Fruit fly (Drosophila melanogaster) whole organism, embryonic: ENCODE data around the gene gce.
A peak's percentile ranks its signal among the peaks of the same experiment; 100 is the strongest.

Experiments
- Atf6 ChIP-seq: fragments of 200-800 bp; sonication (Bioruptor generic); IDR thresholded peaks from 2 replicates; pipeline ENCODE4 v1.3.6; 2022; ENCODE audit warnings: missing biosample characterization, missing genetic modification characterization
- Awh ChIP-seq: fragments of 200-800 bp; sonication (Bioruptor generic); IDR thresholded peaks from 2 replicates; pipeline ENCODE4, ENCODE4 v1.3.6; 2022; ENCODE audit warnings: missing biosample characterization, missing genetic modification characterization
- Bteb2 ChIP-seq: fragments of 200-800 bp; sonication (Bioruptor generic); optimal IDR thresholded peaks from 2 replicates; lab custom pipeline; 2016; ENCODE audit warnings: missing biosample characterization, missing genetic modification characterization
- CG10565 ChIP-seq: fragments of 200-800 bp; sonication (Bioruptor generic); optimal IDR thresholded peaks from 3 replicates; lab custom pipeline; 2016; ENCODE audit warnings: missing biosample characterization, mild to moderate bottlenecking, missing genetic modification characterization
- CG10979 ChIP-seq: fragments of 200-800 bp; sonication (Bioruptor generic); optimal IDR thresholded peaks from 2 replicates; lab custom pipeline; 2018; ENCODE audit warnings: missing biosample characterization, mild to moderate bottlenecking, missing genetic modification characterization, moderate library complexity
- CG11696 ChIP-seq: fragments of 200-800 bp; sonication (Bioruptor generic); IDR thresholded peaks from 2 replicates; pipeline ENCODE4 v1.3.6; 2022; ENCODE audit warnings: missing biosample characterization, missing genetic modification characterization
- CG14014 ChIP-seq: fragments of 200-800 bp; sonication (Bioruptor generic); IDR thresholded peaks from 2 replicates; pipeline ENCODE4 v1.3.6; 2022; ENCODE audit warnings: missing biosample characterization, missing genetic modification characterization
- CG14667 ChIP-seq: fragments of 200-800 bp; sonication (Bioruptor generic); IDR thresholded peaks from 2 replicates; pipeline ENCODE4 v1.3.6; 2022; ENCODE audit warnings: missing biosample characterization, missing genetic modification characterization
- CG15073 ChIP-seq: fragments of 200-800 bp; sonication (Bioruptor generic); optimal IDR thresholded peaks from 2 replicates; lab custom pipeline; 2016; ENCODE audit warnings: missing biosample characterization, missing genetic modification characterization
- CG2678 ChIP-seq: fragments of 200-800 bp; sonication (Bioruptor generic); optimal IDR thresholded peaks from 3 replicates; lab custom pipeline; 2019; ENCODE audit warnings: missing biosample characterization, mild to moderate bottlenecking, missing genetic modification characterization, moderate library complexity
- CG32772 ChIP-seq: fragments of 200-800 bp; sonication (Bioruptor generic); IDR thresholded peaks from 2 replicates; pipeline ENCODE4 v1.3.6; 2022; ENCODE audit warnings: missing biosample characterization, missing genetic modification characterization
- CG3281 ChIP-seq: fragments of 200-800 bp; sonication (Bioruptor generic); optimal IDR thresholded peaks from 3 replicates; lab custom pipeline; 2017; ENCODE audit warnings: missing biosample characterization, mild to moderate bottlenecking, missing genetic modification characterization
- CG6791 ChIP-seq: fragments of 200-800 bp; sonication (Bioruptor generic); IDR thresholded peaks from 3 replicates; pipeline ENCODE4 v1.3.6; 2022; ENCODE audit warnings: missing biosample characterization, missing genetic modification characterization; ENCODE audit not compliant: partially characterized antibody
- CG6854 ChIP-seq: fragments of 200-800 bp; sonication (Bioruptor generic); optimal IDR thresholded peaks from 3 replicates; lab custom pipeline; 2017; ENCODE audit warnings: missing biosample characterization, mild to moderate bottlenecking, missing genetic modification characterization
- CG7271 ChIP-seq: fragments of 200-800 bp; sonication (Bioruptor generic); optimal IDR thresholded peaks from 2 replicates; lab custom pipeline; 2018; ENCODE audit warnings: missing biosample characterization, mild to moderate bottlenecking, missing genetic modification characterization, moderate library complexity
- CG8290 ChIP-seq, 3 experiments: fragments of 200-800 bp; sonication (Bioruptor generic); optimal IDR thresholded peaks; 2 replicates each; lab custom pipeline; 2016 to 2019; ENCODE audit warnings: missing biosample characterization in 3 of 3, missing genetic modification characterization in 3 of 3, mild to moderate bottlenecking in 2 of 3, moderate library complexity in 1 of 3
- D19A ChIP-seq: fragments of 200-800 bp; optimal IDR thresholded peaks from 3 replicates; lab custom pipeline; 2019; ENCODE audit warnings: missing biosample characterization, mild to moderate bottlenecking, missing genetic modification characterization, moderate library complexity
- Drgx ChIP-seq: fragments of 200-800 bp; sonication (Bioruptor generic); IDR thresholded peaks from 2 replicates; pipeline ENCODE4 v1.3.6; 2022; ENCODE audit warnings: missing biosample characterization, missing genetic modification characterization
- HLH3B ChIP-seq: fragments of 200-800 bp; sonication (Bioruptor generic); IDR thresholded peaks from 2 replicates; pipeline ENCODE4 v1.3.6; 2022; ENCODE audit warnings: missing biosample characterization, missing genetic modification characterization
- Hr39 ChIP-seq: fragments of >200 bp; optimal IDR thresholded peaks from 2 replicates; lab custom pipeline; 2017
- Hr78 ChIP-seq, 2 experiments: fragments of 200-800 bp in 1 of 2; fragments of >200 bp in 1 of 2; sonication (Bioruptor generic) in 1 of 2; optimal IDR thresholded peaks; 2 replicates each; lab custom pipeline; 2017 to 2019; ENCODE audit warnings: missing biosample characterization in 2 of 2, missing genetic modification characterization in 2 of 2, mild to moderate bottlenecking in 1 of 2, moderate library complexity in 1 of 2
- Side ChIP-seq: fragments of 200-800 bp; sonication (Bioruptor generic); optimal IDR thresholded peaks from 2 replicates; lab custom pipeline; 2016; ENCODE audit warnings: missing biosample characterization, missing genetic modification characterization
- Sry-δ ChIP-seq: fragments of 200-800 bp; sonication (Bioruptor generic); optimal IDR thresholded peaks from 2 replicates; lab custom pipeline; 2016; ENCODE audit warnings: missing biosample characterization, missing genetic modification characterization
- Usf ChIP-seq: fragments of 200-800 bp; sonication (Bioruptor generic); optimal IDR thresholded peaks from 2 replicates; lab custom pipeline; 2017; ENCODE audit warnings: missing genotype, missing biosample characterization, missing genetic modification characterization
- al ChIP-seq: fragments of 200-800 bp; sonication (Bioruptor generic); IDR thresholded peaks from 2 replicates; pipeline ENCODE4 v1.3.6; 2022; ENCODE audit warnings: missing biosample characterization, missing genetic modification characterization
- bab2 ChIP-seq: fragments of 200-800 bp; sonication (Bioruptor generic); optimal IDR thresholded peaks from 2 replicates; lab custom pipeline; 2016; ENCODE audit warnings: missing biosample characterization, missing genetic modification characterization
- bsh ChIP-seq, 2 experiments: fragments of 200-800 bp; sonication (Bioruptor generic); optimal IDR thresholded peaks; 2 replicates each; lab custom pipeline; 2017 to 2018; ENCODE audit warnings: mild to moderate bottlenecking in 2 of 2, missing biosample characterization in 2 of 2, missing genetic modification characterization in 2 of 2, moderate library complexity in 1 of 2
- croc ChIP-seq: fragments of 200-800 bp; sonication (Bioruptor generic); conservative IDR thresholded peaks from 3 replicates; pipeline ENCODE4 v1.3.6; 2022; ENCODE audit warnings: missing biosample characterization, missing genetic modification characterization
- dysf ChIP-seq: fragments of 200-800 bp; sonication (Bioruptor generic); IDR thresholded peaks from 3 replicates; pipeline ENCODE4 v1.3.6; 2022; ENCODE audit warnings: missing biosample characterization, missing genetic modification characterization
- en ChIP-seq: fragments of 200-800 bp; sonication (Bioruptor generic); optimal IDR thresholded peaks from 2 replicates; lab custom pipeline; 2016; ENCODE audit warnings: missing biosample characterization, missing genetic modification characterization
- fd102C ChIP-seq: fragments of 200-800 bp; sonication (Bioruptor generic); optimal IDR thresholded peaks from 2 replicates; lab custom pipeline; 2018; ENCODE audit warnings: missing biosample characterization, mild to moderate bottlenecking, missing genetic modification characterization, moderate library complexity
- fru ChIP-seq: fragments of >200 bp; optimal IDR thresholded peaks from 2 replicates; lab custom pipeline; 2017
- fu2 ChIP-seq: fragments of 200-800 bp; sonication (Bioruptor generic); optimal IDR thresholded peaks from 2 replicates; lab custom pipeline; 2016; ENCODE audit warnings: missing biosample characterization, missing genetic modification characterization
- pho ChIP-seq: fragments of 200-800 bp; sonication (Bioruptor generic); optimal IDR thresholded peaks from 2 replicates; lab custom pipeline; 2016; ENCODE audit warnings: missing biosample characterization, missing genetic modification characterization
- seq ChIP-seq: fragments of 200-800 bp; sonication (Bioruptor generic); IDR thresholded peaks from 2 replicates; pipeline ENCODE4 v1.3.6; 2022; ENCODE audit warnings: missing biosample characterization, missing genetic modification characterization
- trem ChIP-seq: fragments of 200-800 bp; optimal IDR thresholded peaks from 3 replicates; lab custom pipeline; 2019; ENCODE audit warnings: missing biosample characterization, mild to moderate bottlenecking, missing genetic modification characterization, moderate library complexity
- unpg ChIP-seq: fragments of 200-800 bp; sonication (Bioruptor generic); optimal IDR thresholded peaks from 3 replicates; lab custom pipeline; 2018; ENCODE audit warnings: missing biosample characterization, mild to moderate bottlenecking, missing genetic modification characterization, moderate library complexity
- zfh1 ChIP-seq: fragments of 200-800 bp; sonication (Bioruptor generic); IDR thresholded peaks from 3 replicates; pipeline ENCODE4 v1.3.6; 2022; ENCODE audit warnings: missing biosample characterization, missing genetic modification characterization

The gce gene

dm6 chrX:15312074-15312881, 14.7 kb downstream of the gce start (continued):
- TF ChIP-seq croc (GFP tag; lab: Robert Waterston, UW) (0 out of 3 replicates have a peak, but pooled peaks have one; percentile 14), CG6791 (GFP tag; lab: Robert Waterston, UW) (no peak), Awh (GFP tag; lab: Robert Waterston, UW) (peak; percentile 51; the same call in 1 of the 2 replicates), Drgx (peak; percentile 38), CG32772 (peak; percentile 43; the same call in 1 of the 2 replicates), seq (GFP tag; lab: Robert Waterston, UW) (no peak), CG10979 (tag; lab: Kevin White, UChicago) (peak; percentile 18), fd102C (GFP tag; lab: Kevin White, UChicago) (no peak), al (no peak), Atf6 (GFP tag; lab: Robert Waterston, UW) (no peak), CG8290 (GFP tag; optimal IDR thresholded peaks at IDR 0.05; lab: Kevin White, UChicago) (no peak), CG8290 (tag; optimal IDR thresholded peaks at IDR 0.05; lab: Kevin White, UChicago) (no peak), CG3281 (no peak), CG2678 (peak; percentile 55), fu2 (GFP tag; lab: Kevin White, UChicago) (no peak), CG11696 (GFP tag; lab: Robert Waterston, UW) (no peak), zfh1 (GFP tag; lab: Robert Waterston, UW) (no peak), en (GFP tag; lab: Kevin White, UChicago) (no peak), Sry-δ (GFP tag; lab: Kevin White, UChicago) (no peak), unpg (GFP tag; lab: Kevin White, UChicago) (peak; percentile 19), bab2 (GFP tag; lab: Kevin White, UChicago) (no peak), CG14667 (no peak), dysf (GFP tag; lab: Robert Waterston, UW) (0 out of 3 replicates have a peak, but pooled peaks have one; percentile 21), Usf (GFP tag; lab: Kevin White, UChicago) (no peak), Hr78 (GFP tag; optimal IDR thresholded peaks at IDR 0.05; lab: Kevin White, UChicago) (no peak), CG6854 (GFP tag; lab: Kevin White, UChicago) (no peak), pho (GFP tag; lab: Kevin White, UChicago) (no peak), HLH3B (GFP tag; lab: Robert Waterston, UW) (no peak), D19A (peak; percentile 13), fru (lab: Kevin White, UChicago) (no peak), Bteb2 (no peak), CG10565 (GFP tag; lab: Kevin White, UChicago) (no peak), CG7271 (tag; lab: Kevin White, UChicago) (no peak), CG14014 (GFP tag; lab: Robert Waterston, UW) (0 out of 2 replicates have a peak, but pooled peaks have one; percentile 19)
- TF ChIP-seq, all 482 proteins: peak for 97

- peak; percentile 5 for TF ChIP-seq Hr39 (lab: Kevin White, UChicago)
- no peak for TF ChIP-seq trem
- TF ChIP-seq Side (GFP tag; lab: Kevin White, UChicago), result no peak
These were observed 15.3 kb downstream of the gce start for dm6 chrX:15312882-15313154.

- TF ChIP-seq Drgx, result peak; percentile 55; the same call in 1 of the 2 replicates
- peak in 1 of 2 experiments; percentile 25 for TF ChIP-seq bsh (GFP tag; optimal IDR thresholded peaks at IDR 0.05; lab: Kevin White, UChicago)
- TF ChIP-seq CG15073 (GFP tag; lab: Kevin White, UChicago), result no peak
These were observed 15.8 kb downstream of the gce start for dm6 chrX:15313389-15313788.
